Fruit fly (Drosophila melanogaster): ENCODE results near the gene glec.

Gene glec

DNA sequence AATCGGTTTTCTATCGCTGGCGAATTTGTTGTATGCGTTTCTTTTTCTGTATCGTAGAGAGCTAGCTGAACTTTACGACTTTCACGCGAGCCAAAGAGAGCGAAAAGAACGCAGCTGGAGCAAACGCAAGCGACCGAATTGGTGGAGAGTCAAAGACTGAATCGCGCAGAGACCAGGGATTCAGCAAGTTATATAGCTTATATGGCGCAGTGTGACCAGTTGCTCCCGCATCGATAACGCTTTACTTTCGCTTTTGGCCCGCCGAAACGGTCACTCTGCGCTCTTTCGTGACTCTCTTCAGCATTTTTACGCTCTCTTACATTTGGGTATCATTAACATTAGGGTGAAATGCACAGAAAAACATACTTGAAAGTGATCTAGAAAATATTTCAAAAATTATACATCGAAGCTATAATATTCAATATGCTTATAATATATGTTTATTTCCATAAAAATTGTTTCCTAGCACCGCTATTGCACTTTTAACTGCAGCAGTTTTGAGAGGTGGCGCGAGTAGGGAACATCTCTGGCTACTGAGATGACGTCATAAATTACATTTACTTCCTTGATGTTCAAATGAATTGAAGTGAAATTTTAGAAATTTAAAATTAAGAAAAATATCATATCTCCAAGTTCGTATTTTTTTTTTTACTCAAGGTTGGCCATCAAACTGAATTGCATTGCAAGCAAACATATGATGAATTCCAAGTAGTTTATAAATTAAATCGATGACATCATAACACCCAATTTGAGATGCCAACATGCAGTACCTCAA is at the start of gene glec (continued):
- TF ChIP-seq Dek (tag; optimal IDR thresholded peaks at IDR 0.05) (peak; percentile 2), otp (GFP tag; IDR thresholded peaks at IDR 0.05) (peak; percentile 73; the same call in 2 of the 3 replicates), kay (GFP tag; optimal IDR thresholded peaks at IDR 0.05) (peak; percentile 33), exex (tag; optimal IDR thresholded peaks at IDR 0.05) (peak; percentile 2), vvl (GFP tag; IDR thresholded peaks at IDR 0.05) (peak; percentile 60), kah (GFP tag; optimal IDR thresholded peaks at IDR 0.05) (no peak), CG12391 (tag; optimal IDR thresholded peaks at IDR 0.05) (peak; percentile 60), CG1529 (GFP tag; optimal IDR thresholded peaks at IDR 0.05) (no peak), CG6854 (GFP tag; optimal IDR thresholded peaks at IDR 0.05) (peak; percentile 36), lola (GFP tag; optimal IDR thresholded peaks at IDR 0.05) (peak in 1 of 3 experiments; percentile 48), Max (GFP tag; optimal IDR thresholded peaks at IDR 0.05) (peak; percentile 19), Scr (GFP tag; IDR thresholded peaks at IDR 0.05; ENCODE audit: partially characterized antibody) (peak; percentile 56), Tbp (GFP tag; optimal IDR thresholded peaks at IDR 0.05) (peak; percentile 88), CG17829 (tag; optimal IDR thresholded peaks at IDR 0.05) (peak; percentile 29), HLHmδ (GFP tag; optimal IDR thresholded peaks at IDR 0.05) (peak; percentile 87), sr (GFP tag; IDR thresholded peaks at IDR 0.05) (peak; percentile 56; the same call in 2 of the 3 replicates), grau (tag; optimal IDR thresholded peaks at IDR 0.05) (peak; percentile 27), dpn (GFP tag; optimal IDR thresholded peaks at IDR 0.05) (peak; percentile 19 to 31), Chrac-16 (GFP tag; optimal IDR thresholded peaks at IDR 0.05) (peak; percentile 46), gsb-n (tag; optimal IDR thresholded peaks at IDR 0.05) (peak; percentile 32), tna (GFP tag; IDR thresholded peaks at IDR 0.05; ENCODE audit: partially characterized antibody) (peak; percentile 48; the same call in 1 of the 2 replicates), pb (GFP tag; optimal IDR thresholded peaks at IDR 0.05) (peak; percentile 36), CG8388 (GFP tag; optimal IDR thresholded peaks at IDR 0.05) (peak; percentile 16), Atf3 (GFP tag; optimal IDR thresholded peaks at IDR 0.05) (peak; percentile 36), ttk (GFP tag; IDR thresholded peaks at IDR 0.05) (peak; percentile 46; the same call in 1 of the 2 replicates), CG1602 (GFP tag; optimal IDR thresholded peaks at IDR 0.05) (peak; percentile 48), CG15696 (tag; optimal IDR thresholded peaks at IDR 0.05) (no peak), bigmax (GFP tag; optimal IDR thresholded peaks at IDR 0.05) (no peak), jing (GFP tag; optimal IDR thresholded peaks at IDR 0.05) (no peak), Abd-B (GFP tag; optimal IDR thresholded peaks at IDR 0.05) (no peak), Mrtf (GFP tag; IDR thresholded peaks at IDR 0.05) (no peak), Doc3 (GFP tag; IDR thresholded peaks at IDR 0.05; ENCODE audit: partially characterized antibody) (0 out of 3 replicates have a peak, but pooled peaks have one; percentile 24), MBD-R2 (GFP tag; IDR thresholded peaks at IDR 0.05) (0 out of 2 replicates have a peak, but pooled peaks have one; percentile 18), CG6272 (GFP tag; IDR thresholded peaks at IDR 0.05) (0 out of 2 replicates have a peak, but pooled peaks have one; percentile 11), Kr (GFP tag; optimal IDR thresholded peaks at IDR 0.05) (no peak), Dp (GFP tag; optimal IDR thresholded peaks at IDR 0.05) (peak; percentile 9), CrebB (tag; optimal IDR thresholded peaks at IDR 0.05) (peak; percentile 46), trem (tag; optimal IDR thresholded peaks at IDR 0.05) (peak; percentile 16), CG12659 (GFP tag; optimal IDR thresholded peaks at IDR 0.05) (peak; percentile 25), crol (GFP tag; IDR thresholded peaks at IDR 0.05) (peak; percentile 18; the same call in 1 of the 2 replicates), CG2199 (GFP tag; IDR thresholded peaks at IDR 0.05) (peak; percentile 86; the same call in 2 of the 3 replicates), gem (tag; optimal IDR thresholded peaks at IDR 0.05) (peak; percentile 66), nmo (GFP tag; optimal IDR thresholded peaks at IDR 0.05) (peak; percentile 45), Trl (optimal IDR thresholded peaks at IDR 0.05) (peak; percentile 90 to 93), Trl (GFP tag; optimal IDR thresholded peaks at IDR 0.05) (peak; percentile 67), tap (tag; optimal IDR thresholded peaks at IDR 0.05) (no peak), CG7745 (tag; optimal IDR thresholded peaks at IDR 0.05) (no peak), Blimp-1 (GFP tag; optimal IDR thresholded peaks at IDR 0.05) (peak; percentile 99)
